Worm (Caenorhabditis elegans): ENCODE data around the gene strd-1.
A peak's percentile ranks its signal among the peaks of the same experiment; 100 is the strongest.

Gene strd-1

DNA sequence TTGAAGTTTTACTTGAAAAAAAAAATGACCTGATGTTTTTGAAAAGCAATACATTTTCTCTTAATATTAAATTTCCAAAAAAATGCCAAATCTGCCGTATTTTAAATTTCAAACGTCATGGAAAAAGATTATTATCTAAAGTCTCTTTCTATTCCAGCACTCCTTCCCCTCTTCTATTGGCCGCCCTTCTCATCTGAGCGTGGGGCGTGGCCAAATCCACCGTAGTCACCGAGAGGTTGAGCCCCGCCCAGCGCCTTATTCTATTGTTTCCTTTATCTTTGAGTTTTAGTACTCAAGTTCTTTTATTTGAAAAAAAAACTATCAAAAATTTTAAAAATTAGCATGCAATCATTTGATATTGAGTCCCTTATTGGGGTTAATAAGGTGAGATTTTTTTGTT, 27.2 kb upstream of the strd-1 start, which contains the start of gene vab-7:
Gene vab-7 (plus strand): TSS at position 301 of the 400 bp plus-strand sequence.
- TF ChIP-seq hlh-1 (tag; optimal IDR thresholded peaks at IDR 0.05) (no peak), lsy-2 (tag; optimal IDR thresholded peaks at IDR 0.05) (peak; percentile 45)

DNA sequence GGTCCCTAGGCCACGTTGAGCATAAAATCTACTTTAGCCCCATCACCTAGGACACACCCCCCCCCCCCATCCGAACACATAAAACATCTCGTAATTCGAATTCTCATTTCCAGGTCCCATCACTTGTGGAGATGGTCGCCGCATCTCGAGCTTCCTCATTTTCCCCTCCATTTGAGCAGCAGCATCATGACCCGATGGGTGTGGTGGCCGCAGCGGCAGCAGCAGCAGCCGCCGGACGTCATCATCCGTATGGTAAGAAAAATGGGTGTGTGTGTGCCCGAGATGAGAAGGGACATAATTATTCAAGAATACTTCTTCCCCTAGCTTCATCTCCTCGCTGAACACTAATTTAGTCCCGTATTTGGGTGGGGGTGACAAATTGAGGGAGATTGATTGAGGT, 25.8 kb upstream of the strd-1 start:
- TF ChIP-seq lin-32 (GFP tag; optimal IDR thresholded peaks at IDR 0.05) = no peak
- no peak for TF ChIP-seq cnd-1 (tag; optimal IDR thresholded peaks at IDR 0.05)
- TF ChIP-seq unc-39 (tag; optimal IDR thresholded peaks at IDR 0.05) = no peak
- no peak for TF ChIP-seq zip-8 (tag; optimal IDR thresholded peaks at IDR 0.05)
- TF ChIP-seq unc-120 (tag; optimal IDR thresholded peaks at IDR 0.05; ENCODE audit: poor library complexity, severe bottlenecking) = no peak
- TF ChIP-seq pha-4 (tag; optimal IDR thresholded peaks at IDR 0.05) = no peak
- TF ChIP-seq bed-3 (GFP tag; optimal IDR thresholded peaks at IDR 0.05) = no peak
- TF ChIP-seq drap-1 (GFP tag; optimal IDR thresholded peaks at IDR 0.05) = no peak
- TF ChIP-seq hlh-1 (tag; optimal IDR thresholded peaks at IDR 0.05) = no peak
- TF ChIP-seq sptf-1 (tag; optimal IDR thresholded peaks at IDR 0.05) = no peak
- no peak for TF ChIP-seq mep-1 (tag; optimal IDR thresholded peaks at IDR 0.05)

DNA sequence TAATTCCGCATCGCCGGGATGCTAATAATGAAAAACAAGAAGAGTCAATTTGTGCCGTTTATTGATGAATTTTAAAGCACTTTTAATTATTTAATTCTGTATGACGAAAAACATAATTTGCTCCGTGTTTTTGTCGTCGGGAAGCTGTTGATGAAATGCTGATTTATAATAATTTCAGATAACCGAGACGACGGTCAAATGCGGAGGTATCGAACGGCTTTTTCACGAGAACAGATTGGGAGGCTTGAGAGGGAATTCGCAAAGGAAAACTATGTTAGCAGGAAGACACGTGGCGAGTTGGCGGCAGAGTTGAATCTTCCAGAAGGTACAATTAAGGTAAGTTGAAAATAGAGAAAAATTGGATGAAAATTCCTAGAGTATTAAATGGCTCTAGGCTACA, 23.7 kb upstream of the strd-1 start:
- no peak for TF ChIP-seq lsy-2 (tag; optimal IDR thresholded peaks at IDR 0.05)
- TF ChIP-seq ztf-11 (tag; optimal IDR thresholded peaks at IDR 0.05) = no peak
- no peak for TF ChIP-seq nhr-76 (tag; optimal IDR thresholded peaks at IDR 0.05)
- TF ChIP-seq mls-2 (tag; optimal IDR thresholded peaks at IDR 0.05) = no peak
- TF ChIP-seq ceh-39 (tag; optimal IDR thresholded peaks at IDR 0.05) = no peak
- no peak for TF ChIP-seq unc-62 (GFP tag; optimal IDR thresholded peaks at IDR 0.05)
- TF ChIP-seq flh-1 (GFP tag; optimal IDR thresholded peaks at IDR 0.05) = no peak
- TF ChIP-seq hlh-1 (tag; optimal IDR thresholded peaks at IDR 0.05) = no peak
- no peak for TF ChIP-seq ceh-83 (GFP tag; optimal IDR thresholded peaks at IDR 0.05)
- TF ChIP-seq blmp-1 (tag; optimal IDR thresholded peaks at IDR 0.05) = no peak
- no peak for TF ChIP-seq snpc-4 (tag; optimal IDR thresholded peaks at IDR 0.05)
- TF ChIP-seq ceh-43 (GFP tag; optimal IDR thresholded peaks at IDR 0.05) = no peak
- no peak for TF ChIP-seq unc-39 (tag; optimal IDR thresholded peaks at IDR 0.05)
- TF ChIP-seq nhr-237 (tag; optimal IDR thresholded peaks at IDR 0.05) = no peak
- no peak for TF ChIP-seq drap-1 (GFP tag; optimal IDR thresholded peaks at IDR 0.05)
- no peak for TF ChIP-seq nhr-2 (tag; optimal IDR thresholded peaks at IDR 0.05)
- TF ChIP-seq elt-3 (tag; optimal IDR thresholded peaks at IDR 0.05) = no peak
- no peak for TF ChIP-seq unc-120 (tag; optimal IDR thresholded peaks at IDR 0.05; ENCODE audit: poor library complexity, severe bottlenecking)

DNA sequence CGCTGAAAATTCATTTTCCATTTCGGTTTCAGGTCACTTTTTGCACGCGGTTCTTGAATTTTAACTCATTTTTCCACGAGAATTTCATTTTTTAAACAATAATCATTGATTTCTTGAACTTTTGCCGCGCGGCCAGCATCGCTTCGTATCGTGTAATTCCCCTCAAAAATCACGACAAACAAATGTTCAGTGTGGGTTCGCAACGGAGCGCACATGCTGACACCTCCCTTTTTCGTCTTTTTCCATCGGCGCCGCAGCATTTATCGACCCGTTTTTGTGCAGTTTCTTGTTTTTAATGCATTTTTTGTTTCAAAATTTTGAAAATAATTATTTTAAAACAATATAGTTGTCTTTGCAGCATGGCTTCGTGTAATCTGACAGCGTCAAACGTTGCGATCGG, 16.4 kb upstream of the strd-1 start, which contains the start of gene M142.5:
Gene M142.5 (plus strand): TSS at position 352 of the 400 bp plus-strand sequence.
- TF ChIP-seq M03D4.4 (tag; optimal IDR thresholded peaks at IDR 0.05) (no peak), pha-4 (tag; optimal IDR thresholded peaks at IDR 0.05) (peak; percentile 30), lsy-2 (tag; optimal IDR thresholded peaks at IDR 0.05) (peak; percentile 2), hlh-1 (tag; optimal IDR thresholded peaks at IDR 0.05) (peak; percentile 49), lin-13 (tag; optimal IDR thresholded peaks at IDR 0.05) (peak; percentile 48), unc-120 (tag; optimal IDR thresholded peaks at IDR 0.05; ENCODE audit: poor library complexity, severe bottlenecking) (peak; percentile 60)

DNA sequence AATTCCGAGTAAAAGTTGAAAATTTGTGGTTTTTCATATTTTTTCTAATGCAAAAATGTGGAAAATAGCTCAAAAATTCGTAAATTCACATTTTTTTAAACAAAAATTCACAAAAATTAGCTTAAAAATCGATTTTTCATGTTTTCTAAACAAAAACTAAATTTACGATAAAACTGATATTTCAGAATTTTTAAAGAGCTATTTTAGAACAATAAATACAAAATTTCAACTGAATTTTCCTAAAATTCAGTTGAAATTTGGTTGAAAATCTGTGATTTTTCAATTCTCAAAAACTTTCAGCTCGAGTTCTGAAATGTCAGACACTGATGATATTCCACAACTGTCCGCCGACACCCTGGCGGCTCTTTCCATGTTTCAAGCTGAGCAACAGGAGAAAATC, 13.9 kb upstream of the strd-1 start, which contains the start of gene M142.8:
Gene M142.8 (plus strand): TSS at position 301 of the 400 bp plus-strand sequence.
- TF ChIP-seq lin-32 (GFP tag; optimal IDR thresholded peaks at IDR 0.05) (no peak), unc-120 (tag; optimal IDR thresholded peaks at IDR 0.05; ENCODE audit: poor library complexity, severe bottlenecking) (no peak), nhr-2 (tag; optimal IDR thresholded peaks at IDR 0.05) (no peak), mls-2 (tag; optimal IDR thresholded peaks at IDR 0.05) (no peak), ham-2 (GFP tag; optimal IDR thresholded peaks at IDR 0.05) (no peak), lsy-2 (tag; optimal IDR thresholded peaks at IDR 0.05) (no peak), flh-1 (GFP tag; optimal IDR thresholded peaks at IDR 0.05) (no peak), elt-3 (tag; optimal IDR thresholded peaks at IDR 0.05) (no peak), ceh-43 (GFP tag; optimal IDR thresholded peaks at IDR 0.05) (no peak)

DNA sequence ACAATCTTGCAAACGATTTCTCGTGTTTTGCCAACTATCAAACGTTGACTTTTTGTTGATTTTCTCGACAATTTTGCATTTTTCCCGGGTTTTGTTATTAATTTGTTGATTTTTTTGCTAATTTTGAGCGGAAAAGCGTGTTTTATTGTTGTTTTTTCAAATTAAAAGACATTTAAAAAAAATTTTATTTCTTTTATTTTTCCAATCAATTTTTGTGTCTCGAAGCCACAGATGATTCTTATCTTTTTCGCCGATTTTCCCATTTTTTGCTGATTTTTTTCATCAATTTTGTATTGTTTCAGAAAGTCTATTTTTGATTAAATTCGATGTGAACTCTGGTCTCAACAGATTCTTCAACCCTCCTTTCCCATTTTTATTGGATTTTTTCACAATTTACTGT, 11.3 kb upstream of the strd-1 start, which contains the start of gene rle-1:
Gene rle-1 (plus strand): TSS at position 301 of the 400 bp plus-strand sequence.
- TF ChIP-seq hlh-1 (tag; optimal IDR thresholded peaks at IDR 0.05) (no peak), nhr-76 (tag; optimal IDR thresholded peaks at IDR 0.05) (no peak), ceh-83 (GFP tag; optimal IDR thresholded peaks at IDR 0.05) (no peak), zip-8 (tag; optimal IDR thresholded peaks at IDR 0.05) (no peak), nhr-12 (tag; optimal IDR thresholded peaks at IDR 0.05) (no peak), blmp-1 (tag; optimal IDR thresholded peaks at IDR 0.05) (no peak), lsy-2 (tag; optimal IDR thresholded peaks at IDR 0.05) (no peak), drap-1 (GFP tag; optimal IDR thresholded peaks at IDR 0.05) (no peak), lin-13 (tag; optimal IDR thresholded peaks at IDR 0.05) (no peak), mep-1 (tag; optimal IDR thresholded peaks at IDR 0.05) (no peak), bed-3 (GFP tag; optimal IDR thresholded peaks at IDR 0.05) (no peak), unc-62 (GFP tag; optimal IDR thresholded peaks at IDR 0.05) (no peak), ham-2 (GFP tag; optimal IDR thresholded peaks at IDR 0.05) (no peak), elt-1 (tag; optimal IDR thresholded peaks at IDR 0.05; ENCODE audit: borderline replicate concordance, insufficient read depth) (no peak), cnd-1 (tag; optimal IDR thresholded peaks at IDR 0.05) (no peak), unc-39 (tag; optimal IDR thresholded peaks at IDR 0.05) (no peak), nhr-2 (tag; optimal IDR thresholded peaks at IDR 0.05) (no peak), lin-32 (GFP tag; optimal IDR thresholded peaks at IDR 0.05) (no peak), pha-4 (tag; optimal IDR thresholded peaks at IDR 0.05) (no peak)

Measured in whole organism, mixed stage, embryonic.